Worm (Caenorhabditis elegans) whole organism, dauer: ENCODE measurements around the gene sgn-1.

Experiments
- unc-62 ChIP-seq: sonication (generic microtip); optimal IDR thresholded peaks from 2 replicates; lab custom pipeline; 2017; ENCODE audit warnings: missing biosample characterization, missing genetic modification reagents, missing genetic modification characterization

sgn-1 gene

ce11 chrII:8783451-8783967 is at the start of gene sgn-1:
Gene sgn-1, minus strand, starts transcription at chrII:8783670.
- no peak for TF ChIP-seq unc-62 (GFP tag; lab: Kevin White, UChicago)

- no peak for TF ChIP-seq unc-62 (GFP tag; lab: Kevin White, UChicago)
Measured at ce11 chrII:8832941-8833340, 49.5 kb upstream of the sgn-1 start.

ce11 chrII:8830917-8831316 is 47.4 kb upstream of the sgn-1 start:
- TF ChIP-seq unc-62 (GFP tag; lab: Kevin White, UChicago) = no peak

- no peak for TF ChIP-seq unc-62 (GFP tag; lab: Kevin White, UChicago)
Measured at ce11 chrII:8829189-8829588, 45.7 kb upstream of the sgn-1 start, which contains the start of gene F46C5.2. Gene F46C5.2, minus strand, starts transcription at chrII:8829289.

- no peak for TF ChIP-seq unc-62 (GFP tag; lab: Kevin White, UChicago)
Measured at ce11 chrII:8825769-8826168, 42.3 kb upstream of the sgn-1 start, which contains the start of gene nas-25. Gene nas-25, plus strand, starts transcription at chrII:8826069.

- TF ChIP-seq unc-62 (GFP tag; lab: Kevin White, UChicago) = no peak
Measured at ce11 chrII:8822711-8823110, 39.2 kb upstream of the sgn-1 start.

- no peak for TF ChIP-seq unc-62 (GFP tag; lab: Kevin White, UChicago)
Measured at ce11 chrII:8821140-8821595, 37.7 kb upstream of the sgn-1 start, which contains the start of gene F46C5.1. Gene F46C5.1, minus strand, starts transcription at chrII:8821190.

ce11 chrII:8820126-8820972 is 36.9 kb upstream of the sgn-1 start:
- no peak for TF ChIP-seq unc-62 (GFP tag; lab: Kevin White, UChicago)

ce11 chrII:8818978-8819896 is 35.8 kb upstream of the sgn-1 start, which contains the start of gene F46C5.10:
Gene F46C5.10, minus strand, starts transcription at chrII:8819028.
- no peak for TF ChIP-seq unc-62 (GFP tag; lab: Kevin White, UChicago)

ce11 chrII:8818257-8818656 is 34.8 kb upstream of the sgn-1 start:
- TF ChIP-seq unc-62 (GFP tag; lab: Kevin White, UChicago) = no peak

- TF ChIP-seq unc-62 (GFP tag; lab: Kevin White, UChicago) = no peak
Measured at ce11 chrII:8817225-8817624, 33.8 kb upstream of the sgn-1 start.

- no peak for TF ChIP-seq unc-62 (GFP tag; lab: Kevin White, UChicago)
Measured at ce11 chrII:8814231-8814630, 30.8 kb upstream of the sgn-1 start.

- TF ChIP-seq unc-62 (GFP tag; lab: Kevin White, UChicago) = no peak
Measured at ce11 chrII:8813659-8814058, 30.2 kb upstream of the sgn-1 start.

ce11 chrII:8812346-8812745 is 28.9 kb upstream of the sgn-1 start:
- no peak for TF ChIP-seq unc-62 (GFP tag; lab: Kevin White, UChicago)

- TF ChIP-seq unc-62 (GFP tag; lab: Kevin White, UChicago) = no peak
Measured at ce11 chrII:8811825-8812224, 28.4 kb upstream of the sgn-1 start.
